Worm (Caenorhabditis elegans) whole organism, L4 larva: ENCODE data around the gene scl-8.

Experiments used
- aly-2 ChIP-seq: sonication (generic microtip); optimal IDR thresholded peaks from 2 replicates; lab custom pipeline; 2018; ENCODE audit warnings: missing biosample characterization, missing genetic modification characterization
- dpl-1 ChIP-seq: fragments of 150-350 bp; optimal IDR thresholded peaks from 2 replicates; lab custom pipeline; 2014; ENCODE audit warnings: missing biosample characterization, missing genetic modification reagents, missing genetic modification characterization
- nhr-11 ChIP-seq: fragments of 150-350 bp; optimal IDR thresholded peaks from 2 replicates; lab custom pipeline; 2014; ENCODE audit warnings: missing biosample characterization, missing genetic modification characterization
- snpc-1.2 ChIP-seq: fragments of 200-800 bp; sonication (Bioruptor generic); IDR thresholded peaks from 2 replicates; pipeline ENCODE4 v1.3.6; 2022; ENCODE audit warnings: missing genetic modification reagents, missing genetic modification characterization, missing compliant biosample characterization
- zag-1 ChIP-seq: fragments of 150-350 bp; optimal IDR thresholded peaks from 2 replicates; lab custom pipeline; 2014; ENCODE audit warnings: missing biosample characterization, missing genetic modification characterization

- TF ChIP-seq nhr-11 (no peak), zag-1 (tag; lab: Kevin White, UChicago) (no peak), snpc-1.2 (GFP tag; lab: Robert Waterston, UW) (no peak), aly-2 (tag; lab: Kevin White, UChicago) (no peak), dpl-1 (GFP tag; lab: Kevin White, UChicago) (no peak)
Observed at ce11 chrIV:13044980-13045379, 26.6 kb upstream of the scl-8 start.
